Worm (Caenorhabditis elegans) whole organism, mixed stage, embryonic: ENCODE data around the gene mig-18.
"Not testable (repeated sequence)": the region's sequence is repeated elsewhere in the genome, so short reads cannot be mapped to it uniquely, and the experiment has no call there.

Experiments
- bed-3 ChIP-seq: fragments of 200-800 bp; sonication (Bioruptor generic); optimal IDR thresholded peaks from 3 replicates; lab custom pipeline; 2018; ENCODE audit warnings: mild to moderate bottlenecking, missing genetic modification characterization, moderate library complexity, missing compliant biosample characterization
- blmp-1 ChIP-seq: fragments of 150-350 bp; optimal IDR thresholded peaks from 2 replicates; lab custom pipeline; 2014; ENCODE audit warnings: missing biosample characterization, missing genetic modification characterization
- ceh-39 ChIP-seq: fragments of 150-350 bp; optimal IDR thresholded peaks from 2 replicates; lab custom pipeline; 2014; ENCODE audit warnings: missing biosample characterization, missing genetic modification characterization
- ceh-83 ChIP-seq: fragments of 200-800 bp; sonication (Bioruptor generic); optimal IDR thresholded peaks from 2 replicates; lab custom pipeline; 2018; ENCODE audit warnings: mild to moderate bottlenecking, missing genetic modification characterization, missing compliant biosample characterization
- ces-1 ChIP-seq: fragments of 150-350 bp; optimal IDR thresholded peaks from 2 replicates; lab custom pipeline; 2014; ENCODE audit warnings: missing biosample characterization, missing genetic modification reagents, missing genetic modification characterization
- drap-1 ChIP-seq: fragments of 200-800 bp; sonication (Bioruptor generic); optimal IDR thresholded peaks from 3 replicates; lab custom pipeline; 2018; ENCODE audit warnings: mild to moderate bottlenecking, missing genetic modification characterization, missing compliant biosample characterization
- elt-1 ChIP-seq: sonication (generic microtip); optimal IDR thresholded peaks from 2 replicates; lab custom pipeline; 2017; ENCODE audit warnings: missing genetic modification characterization, mild to moderate bottlenecking, missing compliant biosample characterization, antibody characterized with exemption, moderate library complexity, borderline replicate concordance; ENCODE audit not compliant: insufficient read depth
- flh-1 ChIP-seq: fragments of 200-800 bp; sonication (Bioruptor generic); optimal IDR thresholded peaks from 2 replicates; lab custom pipeline; 2018; ENCODE audit warnings: mild to moderate bottlenecking, missing genetic modification characterization, moderate library complexity, missing compliant biosample characterization
- ham-2 ChIP-seq: fragments of 200-800 bp; sonication (Bioruptor generic); optimal IDR thresholded peaks from 2 replicates; lab custom pipeline; 2018; ENCODE audit warnings: mild to moderate bottlenecking, missing genetic modification characterization, missing compliant biosample characterization
- hlh-1 ChIP-seq: fragments of 150-350 bp; optimal IDR thresholded peaks from 2 replicates; lab custom pipeline; 2014; ENCODE audit warnings: missing biosample characterization, missing genetic modification reagents, missing genetic modification characterization
- lin-13 ChIP-seq: fragments of 150-350 bp; optimal IDR thresholded peaks from 2 replicates; lab custom pipeline; 2014; ENCODE audit warnings: missing biosample characterization, missing genetic modification characterization
- lin-32 ChIP-seq: fragments of 200-800 bp; sonication (Bioruptor generic); optimal IDR thresholded peaks from 2 replicates; lab custom pipeline; 2018; ENCODE audit warnings: mild to moderate bottlenecking, missing genetic modification characterization, missing compliant biosample characterization
- mab-5 ChIP-seq: fragments of 150-350 bp; optimal IDR thresholded peaks from 2 replicates; lab custom pipeline; 2014; ENCODE audit warnings: missing biosample characterization, missing genetic modification characterization
- mep-1 ChIP-seq: fragments of 150-350 bp; optimal IDR thresholded peaks from 2 replicates; lab custom pipeline; 2017; ENCODE audit warnings: missing biosample characterization, missing genetic modification reagents, missing genetic modification characterization, inconsistent platforms
- nhr-12 ChIP-seq: fragments of 150-350 bp; optimal IDR thresholded peaks from 2 replicates; lab custom pipeline; 2014; ENCODE audit warnings: missing biosample characterization, missing genetic modification characterization
- nhr-2 ChIP-seq: fragments of 150-350 bp; optimal IDR thresholded peaks from 2 replicates; lab custom pipeline; 2014; ENCODE audit warnings: missing biosample characterization, missing genetic modification characterization
- nhr-237 ChIP-seq: fragments of 150-350 bp; optimal IDR thresholded peaks from 2 replicates; lab custom pipeline; 2014; ENCODE audit warnings: missing biosample characterization, missing genetic modification characterization
- nhr-28 ChIP-seq: fragments of 150-350 bp; optimal IDR thresholded peaks from 2 replicates; lab custom pipeline; 2014; ENCODE audit warnings: missing biosample characterization, missing genetic modification characterization
- nhr-76 ChIP-seq: sonication (generic microtip); optimal IDR thresholded peaks from 2 replicates; lab custom pipeline; 2017; ENCODE audit warnings: missing biosample characterization, missing genetic modification characterization
- pha-4 ChIP-seq: fragments of 150-350 bp; optimal IDR thresholded peaks from 2 replicates; lab custom pipeline; 2018; ENCODE audit warnings: missing biosample characterization, missing genetic modification reagents, missing genetic modification characterization
- sem-2 ChIP-seq: fragments of 200-800 bp; sonication (Bioruptor generic); optimal IDR thresholded peaks from 2 replicates; lab custom pipeline; 2018; ENCODE audit warnings: mild to moderate bottlenecking, missing genetic modification characterization, missing compliant biosample characterization
- sptf-1 ChIP-seq: sonication (generic microtip); optimal IDR thresholded peaks from 2 replicates; lab custom pipeline; 2017; ENCODE audit warnings: mild to moderate bottlenecking, missing genetic modification characterization, moderate library complexity, missing compliant biosample characterization
- tbx-8 ChIP-seq: fragments of 200-800 bp; sonication (Bioruptor generic); optimal IDR thresholded peaks from 2 replicates; lab custom pipeline; 2018; ENCODE audit warnings: mild to moderate bottlenecking, missing genetic modification characterization, moderate library complexity, missing compliant biosample characterization
- unc-120 ChIP-seq: sonication (generic microtip); optimal IDR thresholded peaks from 2 replicates; lab custom pipeline; 2017; ENCODE audit warnings: missing genetic modification characterization, missing compliant biosample characterization; ENCODE audit not compliant: poor library complexity, severe bottlenecking
- unc-39 ChIP-seq: fragments of 150-350 bp; optimal IDR thresholded peaks from 2 replicates; lab custom pipeline; 2014; ENCODE audit warnings: missing biosample characterization, missing genetic modification characterization
- unc-62 ChIP-seq: fragments of 150-350 bp; optimal IDR thresholded peaks from 2 replicates; lab custom pipeline; 2014; ENCODE audit warnings: missing biosample characterization, missing genetic modification reagents, missing genetic modification characterization
- zip-8 ChIP-seq: fragments of 150-350 bp; optimal IDR thresholded peaks from 2 replicates; lab custom pipeline; 2014; ENCODE audit warnings: missing biosample characterization, missing genetic modification characterization
- ztf-11 ChIP-seq: fragments of 150-350 bp; optimal IDR thresholded peaks from 2 replicates; lab custom pipeline; 2014; ENCODE audit warnings: missing biosample characterization, missing genetic modification characterization

The mig-18 gene

DNA sequence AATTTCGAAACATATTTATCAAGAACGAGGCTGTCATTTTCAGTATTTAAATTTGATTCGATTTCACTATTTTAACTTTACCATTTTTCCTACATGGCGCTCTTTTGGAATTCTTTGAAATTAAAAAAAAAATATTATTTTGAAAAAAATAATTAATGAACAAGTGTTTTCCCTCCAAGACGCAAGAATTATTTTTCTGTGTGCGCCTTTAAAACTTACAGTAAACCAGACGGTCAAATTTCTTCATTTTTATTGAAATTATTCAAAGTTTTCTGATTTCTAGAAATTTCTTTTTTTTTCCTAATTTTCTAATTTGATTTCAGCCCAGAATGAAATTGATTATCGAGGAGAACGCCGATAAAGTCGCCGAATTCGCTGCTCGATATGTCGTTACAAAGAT, 14.0 kb upstream of the mig-18 start, which contains the start of gene T03F6.3:
Gene T03F6.3, plus strand, starts transcription at position 318 of the 400 bp plus-strand sequence.
- no peak for TF ChIP-seq nhr-2 (tag; lab: Kevin White, UChicago)
- TF ChIP-seq lin-13 = no peak
- TF ChIP-seq lin-32 (GFP tag; lab: Kevin White, UChicago) = no peak
- TF ChIP-seq tbx-8 = no peak
- no peak for TF ChIP-seq sptf-1 (tag; lab: Kevin White, UChicago)
- TF ChIP-seq ceh-39 (tag; lab: Kevin White, UChicago) = no peak
- TF ChIP-seq blmp-1 (tag; lab: Kevin White, UChicago) = no peak
- no peak for TF ChIP-seq nhr-28 (tag; lab: Kevin White, UChicago)
- TF ChIP-seq nhr-12 (tag; lab: Kevin White, UChicago) = no peak
- no peak for TF ChIP-seq ceh-83
- no peak for TF ChIP-seq nhr-76 (tag; lab: Kevin White, UChicago)
- TF ChIP-seq flh-1 = no peak

DNA sequence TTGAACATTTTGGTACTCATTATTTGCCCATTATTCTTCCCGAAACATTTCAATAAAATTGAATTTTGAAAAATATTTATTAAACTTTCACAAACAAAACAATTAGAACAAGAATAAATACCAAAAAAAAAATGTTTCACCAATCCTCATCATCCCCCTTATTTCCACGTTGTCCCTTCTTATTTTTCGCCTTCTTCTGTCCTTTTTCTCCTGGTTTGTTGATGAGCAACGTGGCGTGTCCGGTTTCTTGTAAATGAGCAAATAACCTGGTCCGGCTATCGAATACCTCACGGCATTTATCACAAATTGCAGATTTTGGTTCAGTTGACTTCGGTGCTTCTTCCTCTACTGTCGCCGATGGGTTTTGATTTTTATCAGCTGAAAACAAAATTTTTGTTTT, 12.2 kb upstream of the mig-18 start:
- TF ChIP-seq bed-3 (GFP tag; lab: Kevin White, UChicago) = no peak
- no peak for TF ChIP-seq sptf-1 (tag; lab: Kevin White, UChicago)
- TF ChIP-seq ces-1 (GFP tag; lab: Kevin White, UChicago) = no peak
- TF ChIP-seq ztf-11 (tag; lab: Kevin White, UChicago) = no peak
- no peak for TF ChIP-seq drap-1 (GFP tag; lab: Kevin White, UChicago)
- no peak for TF ChIP-seq nhr-237
- TF ChIP-seq lin-32 (GFP tag; lab: Kevin White, UChicago) = no peak
- no peak for TF ChIP-seq unc-120 (tag; lab: Kevin White, UChicago)
- no peak for TF ChIP-seq tbx-8
- TF ChIP-seq nhr-2 (tag; lab: Kevin White, UChicago) = no peak
- TF ChIP-seq pha-4 = no peak
- no peak for TF ChIP-seq sem-2
- no peak for TF ChIP-seq unc-62
- no peak for TF ChIP-seq mep-1 (tag; lab: Kevin White, UChicago)
- no peak for TF ChIP-seq nhr-28 (tag; lab: Kevin White, UChicago)

DNA sequence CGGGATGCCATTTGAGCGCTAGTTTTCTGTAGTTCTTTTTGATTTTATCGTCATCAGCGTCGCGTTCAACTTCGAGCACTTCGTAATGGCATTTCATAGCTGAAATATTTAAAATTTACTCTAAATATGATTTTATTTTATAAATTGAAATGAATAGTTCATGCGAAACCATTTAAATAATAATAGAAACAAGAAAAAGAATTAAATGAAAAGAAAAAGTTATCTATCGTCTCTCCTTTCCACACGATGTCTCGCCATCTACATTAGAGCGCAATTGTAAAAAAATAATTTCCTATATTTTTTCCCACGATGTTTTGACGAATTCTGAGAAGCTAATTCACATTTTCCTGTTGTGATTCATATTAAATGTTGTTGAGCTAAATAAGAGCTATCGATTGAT, 9.8 kb upstream of the mig-18 start, which contains the start of gene dnj-17:
Gene dnj-17, minus strand, starts transcription at position 101 of the 400 bp plus-strand sequence.
- TF ChIP-seq unc-39 = no peak
- no peak for TF ChIP-seq hlh-1 (tag; lab: Kevin White, UChicago)
- TF ChIP-seq ces-1 (GFP tag; lab: Kevin White, UChicago) = peak; percentile 13
- TF ChIP-seq ham-2 (GFP tag; lab: Kevin White, UChicago) = no peak

DNA sequence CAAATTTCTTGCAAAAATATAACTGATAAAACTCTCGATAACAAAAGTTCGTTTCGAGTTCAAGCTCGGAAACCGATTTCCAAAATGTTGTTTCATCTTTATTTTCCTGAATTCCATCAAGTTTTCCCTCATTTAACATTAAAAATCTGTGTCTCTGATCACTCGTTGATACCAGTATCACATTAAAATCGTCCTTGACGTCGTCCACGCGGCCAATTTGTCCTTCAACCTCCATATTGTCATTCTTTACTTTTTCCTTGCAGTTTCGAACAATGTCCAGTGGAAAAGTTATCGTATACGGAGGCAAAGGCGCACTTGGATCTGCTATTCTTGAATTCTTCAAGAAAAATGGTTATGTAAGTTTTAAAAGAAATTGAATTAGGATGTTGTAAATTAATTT, 9.4 kb upstream of the mig-18 start, which contains the start of gene qdpr-1:
Gene qdpr-1, plus strand, starts transcription at position 264 of the 400 bp plus-strand sequence.
- TF ChIP-seq ces-1 (GFP tag; lab: Kevin White, UChicago) (no peak), ceh-39 (tag; lab: Kevin White, UChicago) (no peak), ceh-83 (no peak), bed-3 (GFP tag; lab: Kevin White, UChicago) (no peak), flh-1 (no peak), unc-62 (no peak), elt-1 (tag; lab: Kevin White, UChicago) (no peak), pha-4 (no peak), mab-5 (tag; lab: Kevin White, UChicago) (no peak), unc-39 (no peak), sptf-1 (tag; lab: Kevin White, UChicago) (no peak)

DNA sequence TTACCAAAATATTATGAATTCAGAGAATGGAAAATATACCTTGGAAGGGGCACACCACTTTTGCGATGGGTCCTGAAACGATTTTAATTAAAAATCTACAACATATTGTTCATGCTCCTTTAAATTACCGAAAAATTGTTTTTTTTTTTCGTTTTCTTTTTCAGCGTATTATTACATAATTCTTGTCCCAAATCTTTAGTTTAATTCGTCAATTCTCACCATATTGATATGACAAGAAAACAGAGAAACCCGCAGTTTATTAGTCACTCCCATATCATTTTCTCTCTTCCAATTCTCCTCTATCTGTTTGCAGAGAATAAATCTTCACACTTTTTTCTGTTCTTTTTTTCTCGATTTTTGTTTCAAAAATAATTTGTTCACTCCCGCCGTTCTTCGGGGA, 7.8 kb upstream of the mig-18 start, which contains the start of gene F11F1.1:
Gene F11F1.1, plus strand, starts transcription at position 301 of the 400 bp plus-strand sequence.
- TF ChIP-seq unc-62 = no peak
- no peak for TF ChIP-seq mep-1 (tag; lab: Kevin White, UChicago)
- TF ChIP-seq nhr-2 (tag; lab: Kevin White, UChicago) = no peak
- TF ChIP-seq blmp-1 (tag; lab: Kevin White, UChicago) = no peak
- no peak for TF ChIP-seq sptf-1 (tag; lab: Kevin White, UChicago)
- no peak for TF ChIP-seq flh-1
- TF ChIP-seq nhr-237 = no peak
- TF ChIP-seq zip-8 (tag; lab: Kevin White, UChicago) = no peak
- TF ChIP-seq ceh-83 = no peak
- TF ChIP-seq nhr-76 (tag; lab: Kevin White, UChicago) = no peak

DNA sequence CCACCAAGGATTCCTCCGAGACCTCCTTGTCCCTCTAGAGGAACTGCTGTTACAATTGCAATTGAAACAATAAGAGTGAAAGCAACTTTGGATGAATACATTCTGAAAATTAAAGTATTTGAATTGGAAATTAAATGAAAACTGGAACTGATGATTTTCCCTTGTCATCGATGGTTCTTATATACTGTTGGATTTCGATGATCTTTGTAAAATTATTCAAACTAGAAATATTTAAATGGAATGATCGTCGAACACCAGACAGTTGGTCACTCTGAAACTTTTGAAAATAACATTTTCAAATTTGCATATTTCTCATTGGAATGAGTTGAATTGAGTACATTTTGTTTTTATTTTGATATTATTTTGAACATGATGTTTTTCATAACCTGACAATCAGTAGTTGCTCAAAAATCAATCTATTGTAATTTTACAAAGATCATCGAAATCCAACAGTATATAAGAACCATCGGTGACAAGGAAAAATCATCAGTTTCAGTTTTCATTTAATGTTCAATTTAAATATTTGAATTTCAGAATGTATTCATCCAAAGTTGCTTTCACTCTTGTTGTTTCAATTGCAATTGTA, 1.3 kb upstream of the mig-18 start, which contains the start of the genes srlf-9 and srlf-10:
Gene srlf-9, minus strand, starts transcription at position 101 of the 586 bp plus-strand sequence.
Gene srlf-10, plus strand, starts transcription at position 536 of the 586 bp plus-strand sequence.
- not testable (repeated sequence) for TF ChIP-seq sptf-1 (tag; lab: Kevin White, UChicago); drap-1 (GFP tag; lab: Kevin White, UChicago); blmp-1 (tag; lab: Kevin White, UChicago)
